Worm (Caenorhabditis elegans): ENCODE measurements around the gene scpl-4.

- TF ChIP-seq sox-4 (tag; optimal IDR thresholded peaks at IDR 0.05) (no peak), lin-11 (tag; optimal IDR thresholded peaks at IDR 0.05) (no peak), unc-3 (GFP tag; conservative IDR thresholded peaks at IDR 0.05) (no peak), unc-3 (tag; optimal IDR thresholded peaks at IDR 0.05) (no peak), ceh-30 (tag; optimal IDR thresholded peaks at IDR 0.05) (no peak), rnt-1 (tag; optimal IDR thresholded peaks at IDR 0.05) (no peak), fkh-10 (GFP tag; optimal IDR thresholded peaks at IDR 0.05) (no peak), dve-1 (tag; optimal IDR thresholded peaks at IDR 0.05) (no peak), nfya-1 (tag; optimal IDR thresholded peaks at IDR 0.05) (no peak), lim-6 (tag; optimal IDR thresholded peaks at IDR 0.05) (no peak), unc-42 (tag; optimal IDR thresholded peaks at IDR 0.05) (no peak), eyg-1 (tag; optimal IDR thresholded peaks at IDR 0.05) (no peak), madf-2 (tag; optimal IDR thresholded peaks at IDR 0.05) (no peak)
Observed at ce11 chrV:10602051-10602937, 3.4 kb downstream of the scpl-4 start, which contains the start of gene H27A22.1.

Measured in whole organism, late embryonic.